Worm (Caenorhabditis elegans): ENCODE results near the gene Y57G11A.5.

- TF ChIP-seq scrt-1 (GFP tag; IDR thresholded peaks at IDR 0.05) (no peak), ama-1 (optimal IDR thresholded peaks at IDR 0.05) (no peak), hnd-1 (tag; optimal IDR thresholded peaks at IDR 0.05) (no peak), sea-1 (GFP tag; conservative IDR thresholded peaks at IDR 0.05) (no peak), ceh-13 (GFP tag; optimal IDR thresholded peaks at IDR 0.05) (no peak), ceh-36 (tag; optimal IDR thresholded peaks at IDR 0.05) (no peak), F13C5.2 (tag; optimal IDR thresholded peaks at IDR 0.05) (no peak), flt-1 (GFP tag; IDR thresholded peaks at IDR 0.05) (no peak), tbx-11 (GFP tag; IDR thresholded peaks at IDR 0.05) (no peak), hmbx-1 (tag; optimal IDR thresholded peaks at IDR 0.05) (no peak), tbx-37 (GFP tag; conservative IDR thresholded peaks at IDR 0.05) (no peak)
These were observed 47.0 kb upstream of the Y57G11A.5 start for ce11 chrIV:14559267-14559666.
